Fruit fly (Drosophila melanogaster) whole organism, prepupa: ENCODE data around the gene Pgant6.

ENCODE experiments used
- CG10631 ChIP-seq: fragments of 200-800 bp; sonication (Bioruptor generic); optimal IDR thresholded peaks from 2 replicates; lab custom pipeline; 2016; ENCODE audit warnings: missing biosample characterization, missing genetic modification characterization
- CG10669 ChIP-seq: fragments of 200-800 bp; sonication (Bioruptor generic); optimal IDR thresholded peaks from 3 replicates; lab custom pipeline; 2018; ENCODE audit warnings: missing biosample characterization, mild to moderate bottlenecking, missing genetic modification characterization, moderate library complexity
- CG11294 ChIP-seq: fragments of 200-800 bp; sonication (Bioruptor generic); IDR thresholded peaks from 2 replicates; pipeline ENCODE4 v1.3.6; 2022; ENCODE audit warnings: missing biosample characterization, missing genetic modification characterization
- CG11762 ChIP-seq: fragments of 200-800 bp; sonication (Bioruptor generic); optimal IDR thresholded peaks from 3 replicates; lab custom pipeline; 2016; ENCODE audit warnings: missing biosample characterization, missing genetic modification characterization; ENCODE audit not compliant: insufficient read depth
- CG11902 ChIP-seq: fragments of 200-800 bp; sonication (Bioruptor generic); optimal IDR thresholded peaks from 3 replicates; lab custom pipeline; 2016; ENCODE audit warnings: missing biosample characterization, missing genetic modification characterization
- CG1621 ChIP-seq: fragments of 200-800 bp; sonication (Bioruptor generic); optimal IDR thresholded peaks from 3 replicates; lab custom pipeline; 2018; ENCODE audit warnings: missing biosample characterization, mild to moderate bottlenecking, missing genetic modification characterization
- CG16779 ChIP-seq: fragments of 200-800 bp; sonication (Bioruptor generic); optimal IDR thresholded peaks from 3 replicates; lab custom pipeline; 2017; ENCODE audit warnings: missing biosample characterization, mild to moderate bottlenecking, missing genetic modification characterization
- CG31627 ChIP-seq: fragments of 200-800 bp; sonication (Bioruptor generic); optimal IDR thresholded peaks from 3 replicates; lab custom pipeline; 2016; ENCODE audit warnings: missing biosample characterization, missing genetic modification characterization
- CG32006 ChIP-seq: fragments of 200-800 bp; sonication (Bioruptor generic); optimal IDR thresholded peaks from 3 replicates; lab custom pipeline; 2017; ENCODE audit warnings: missing biosample characterization, mild to moderate bottlenecking, missing genetic modification characterization
- CG34406 ChIP-seq: fragments of 200-800 bp; sonication (Bioruptor generic); optimal IDR thresholded peaks from 3 replicates; lab custom pipeline; 2016; ENCODE audit warnings: missing biosample characterization, missing genetic modification characterization
- CG3919 ChIP-seq: fragments of 200-800 bp; sonication (Bioruptor generic); optimal IDR thresholded peaks from 3 replicates; lab custom pipeline; 2016; ENCODE audit warnings: missing biosample characterization, missing genetic modification characterization
- CG4318 ChIP-seq: fragments of 200-800 bp; sonication (Bioruptor generic); optimal IDR thresholded peaks from 3 replicates; lab custom pipeline; 2017; ENCODE audit warnings: missing biosample characterization, mild to moderate bottlenecking, missing genetic modification characterization
- CG6163 ChIP-seq: fragments of 200-800 bp; sonication (Bioruptor generic); IDR thresholded peaks from 3 replicates; pipeline ENCODE4 v1.3.6; 2022; ENCODE audit warnings: missing biosample characterization, missing genetic modification characterization
- CG6276 ChIP-seq: fragments of 200-800 bp; sonication (Bioruptor generic); optimal IDR thresholded peaks from 2 replicates; lab custom pipeline; 2017; ENCODE audit warnings: missing biosample characterization, mild to moderate bottlenecking, missing genetic modification characterization
- CG6808 ChIP-seq: fragments of 200-800 bp; sonication (Bioruptor generic); optimal IDR thresholded peaks from 3 replicates; lab custom pipeline; 2017; ENCODE audit warnings: missing biosample characterization, missing genetic modification characterization, mild to moderate bottlenecking, moderate library complexity, missing genetic modification reagents
- CG6854 ChIP-seq: fragments of 200-800 bp; sonication (Bioruptor generic); optimal IDR thresholded peaks from 2 replicates; lab custom pipeline; 2017; ENCODE audit warnings: missing biosample characterization, mild to moderate bottlenecking, missing genetic modification characterization
- CG8319 ChIP-seq: fragments of 200-800 bp; sonication (Bioruptor generic); optimal IDR thresholded peaks from 3 replicates; lab custom pipeline; 2016; ENCODE audit warnings: missing biosample characterization, missing genetic modification characterization
- CG9139 ChIP-seq: fragments of 200-800 bp; sonication (Bioruptor generic); optimal IDR thresholded peaks from 3 replicates; lab custom pipeline; 2017; ENCODE audit warnings: missing biosample characterization, mild to moderate bottlenecking, missing genetic modification characterization
- Eip75B ChIP-seq: fragments of 200-800 bp; sonication (Bioruptor generic); optimal IDR thresholded peaks from 3 replicates; lab custom pipeline; 2016; ENCODE audit warnings: missing biosample characterization, missing genetic modification characterization
- Eip78C ChIP-seq: fragments of 200-800 bp; sonication (Bioruptor generic); peaks from one replicate; lab custom pipeline; 2016; ENCODE audit warnings: missing biosample characterization, missing genetic modification characterization
- Eip93F ChIP-seq: fragments of 200-800 bp; sonication (Bioruptor generic); optimal IDR thresholded peaks from 2 replicates; lab custom pipeline; 2016; ENCODE audit warnings: missing biosample characterization, mild to moderate bottlenecking, missing genetic modification characterization
- Ets21C ChIP-seq: fragments of 200-800 bp; sonication (Bioruptor generic); optimal IDR thresholded peaks from 3 replicates; lab custom pipeline; 2016; ENCODE audit warnings: missing biosample characterization, missing genetic modification characterization
- Ets96B ChIP-seq: fragments of 200-800 bp; optimal IDR thresholded peaks from 2 replicates; lab custom pipeline; 2019; ENCODE audit warnings: missing biosample characterization, mild to moderate bottlenecking, missing genetic modification characterization, moderate library complexity
- Gug ChIP-seq: fragments of 200-800 bp; sonication (Bioruptor generic); IDR thresholded peaks from 2 replicates; pipeline ENCODE4 v1.3.6; 2022; ENCODE audit warnings: missing biosample characterization, missing genetic modification characterization
- Hr38 ChIP-seq: sonication (Bioruptor generic); optimal IDR thresholded peaks from 2 replicates; lab custom pipeline; 2016; ENCODE audit warnings: missing biosample characterization, missing genetic modification characterization
- Hr39 ChIP-seq: fragments of 200-800 bp; sonication (Bioruptor generic); optimal IDR thresholded peaks from 2 replicates; lab custom pipeline; 2016; ENCODE audit warnings: missing biosample characterization, missing genetic modification characterization
- Hr4 ChIP-seq: fragments of 200-800 bp; sonication (Bioruptor generic); optimal IDR thresholded peaks from 3 replicates; lab custom pipeline; 2016; ENCODE audit warnings: missing biosample characterization, missing genetic modification characterization
- Lpt ChIP-seq: fragments of 200-800 bp; sonication (Bioruptor generic); optimal IDR thresholded peaks from 3 replicates; lab custom pipeline; 2016; ENCODE audit warnings: missing biosample characterization, missing genetic modification characterization
- Met ChIP-seq: fragments of 200-800 bp; sonication (Bioruptor generic); optimal IDR thresholded peaks from 3 replicates; lab custom pipeline; 2016; ENCODE audit warnings: missing biosample characterization, missing genetic modification characterization
- Smox ChIP-seq: fragments of 200-800 bp; sonication (Bioruptor generic); optimal IDR thresholded peaks from 3 replicates; lab custom pipeline; 2016; ENCODE audit warnings: missing biosample characterization, missing genetic modification characterization
- Sox102F ChIP-seq: fragments of 200-800 bp; sonication (Bioruptor generic); optimal IDR thresholded peaks from 2 replicates; lab custom pipeline; 2016; ENCODE audit warnings: missing biosample characterization, mild to moderate bottlenecking, missing genetic modification characterization
- Sox14 ChIP-seq: fragments of 200-800 bp; sonication (Bioruptor generic); optimal IDR thresholded peaks from 3 replicates; lab custom pipeline; 2016; ENCODE audit warnings: missing biosample characterization, missing genetic modification characterization
- achi ChIP-seq: fragments of 200-800 bp; sonication (Bioruptor generic); optimal IDR thresholded peaks from 3 replicates; lab custom pipeline; 2016; ENCODE audit warnings: missing biosample characterization, missing genetic modification characterization
- acj6 ChIP-seq: fragments of 200-800 bp; sonication (Bioruptor generic); optimal IDR thresholded peaks from 3 replicates; lab custom pipeline; 2016; ENCODE audit warnings: missing biosample characterization, missing genetic modification characterization
- cyc ChIP-seq: fragments of 200-800 bp; sonication (Bioruptor generic); optimal IDR thresholded peaks from 3 replicates; lab custom pipeline; 2016; ENCODE audit warnings: missing biosample characterization, missing genetic modification characterization
- dsx ChIP-seq: fragments of 200-800 bp; optimal IDR thresholded peaks from 3 replicates; lab custom pipeline; 2019; ENCODE audit warnings: missing biosample characterization, mild to moderate bottlenecking, missing genetic modification characterization, moderate library complexity; ENCODE audit not compliant: poor library complexity, severe bottlenecking
- fd85E ChIP-seq: fragments of 200-800 bp; sonication (Bioruptor generic); optimal IDR thresholded peaks from 3 replicates; lab custom pipeline; 2016; ENCODE audit warnings: missing biosample characterization, missing genetic modification characterization
- fkh ChIP-seq: fragments of 200-800 bp; sonication (Bioruptor generic); optimal IDR thresholded peaks from 3 replicates; lab custom pipeline; 2017; ENCODE audit warnings: missing biosample characterization, mild to moderate bottlenecking, missing genetic modification characterization, moderate library complexity
- lz ChIP-seq: fragments of 200-800 bp; sonication (Bioruptor generic); optimal IDR thresholded peaks from 3 replicates; lab custom pipeline; 2016; ENCODE audit warnings: missing biosample characterization, missing genetic modification characterization
- net ChIP-seq: fragments of 200-800 bp; sonication (Bioruptor generic); optimal IDR thresholded peaks from 3 replicates; lab custom pipeline; 2016; ENCODE audit warnings: missing biosample characterization, missing genetic modification characterization
- pdm3 ChIP-seq: fragments of 200-800 bp; sonication (Bioruptor generic); optimal IDR thresholded peaks from 3 replicates; lab custom pipeline; 2016; ENCODE audit warnings: missing biosample characterization, missing genetic modification characterization
- salr ChIP-seq, 2 experiments: fragments of 200-800 bp; sonication (Bioruptor generic); optimal IDR thresholded peaks; 3 replicates each; lab custom pipeline; 2016 to 2018; ENCODE audit warnings: missing biosample characterization in 2 of 2, missing genetic modification characterization in 2 of 2, mild to moderate bottlenecking in 1 of 2
- spab ChIP-seq: fragments of 200-800 bp; sonication (Bioruptor generic); optimal IDR thresholded peaks from 2 replicates; lab custom pipeline; 2017; ENCODE audit warnings: missing biosample characterization, mild to moderate bottlenecking, missing genetic modification characterization, missing genetic modification reagents
- svp ChIP-seq: fragments of 200-800 bp; sonication (Bioruptor generic); peaks from one replicate; lab custom pipeline; 2016; ENCODE audit warnings: missing biosample characterization, missing genetic modification characterization
- topi ChIP-seq: fragments of 200-800 bp; sonication (Bioruptor generic); optimal IDR thresholded peaks from 3 replicates; lab custom pipeline; 2016; ENCODE audit warnings: missing biosample characterization, missing genetic modification characterization

Pgant6 gene

DNA sequence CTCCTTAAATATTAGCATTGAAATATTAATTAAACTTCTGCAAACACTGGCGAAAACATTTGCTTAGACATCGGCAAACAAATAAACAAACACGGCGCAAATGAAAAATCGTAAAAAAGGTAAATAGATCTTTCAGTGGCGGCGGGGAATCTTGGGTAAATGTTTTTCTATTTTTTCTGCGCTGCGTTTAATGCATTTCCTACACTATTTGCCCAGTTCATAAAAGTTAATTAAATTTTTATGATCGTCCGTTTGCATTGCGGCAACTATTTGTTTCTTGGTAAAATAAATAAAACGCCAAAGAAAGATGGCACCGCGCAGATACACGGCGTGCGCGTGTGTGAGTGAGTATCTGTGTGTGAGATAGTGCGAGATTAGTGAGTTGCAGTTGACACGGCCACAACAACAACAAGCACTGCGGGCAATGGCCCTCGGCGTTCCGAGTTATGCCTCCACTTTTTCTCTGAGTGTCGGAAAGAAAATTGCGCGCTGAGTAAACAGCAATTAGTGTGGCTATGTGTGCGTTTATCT is 16.5 kb downstream of the Pgant6 start (continued):
- no peak for TF ChIP-seq salr (GFP tag; optimal IDR thresholded peaks at IDR 0.05; lab: Kevin White, UChicago)
- TF ChIP-seq CG6808 (GFP tag; lab: Kevin White, UChicago), result no peak
- TF ChIP-seq CG16779 (tag; lab: Kevin White, UChicago), result no peak
- TF ChIP-seq CG6163 (GFP tag; lab: Robert Waterston, UW), result peak; percentile 29; the same call in 2 of the 3 replicates
- no peak for TF ChIP-seq CG6854 (GFP tag; lab: Kevin White, UChicago)
- no peak for TF ChIP-seq fd85E (GFP tag; lab: Kevin White, UChicago)
- no peak for TF ChIP-seq acj6 (GFP tag; lab: Kevin White, UChicago)
- TF ChIP-seq Hr39 (GFP tag; lab: Kevin White, UChicago), result peak; percentile 27
- no peak for TF ChIP-seq CG11902 (GFP tag; lab: Kevin White, UChicago)
- TF ChIP-seq CG6276, result peak; percentile 38
- peak; percentile 27; the same call in 1 of the 2 replicates for TF ChIP-seq Gug (GFP tag; lab: Robert Waterston, UW)
- TF ChIP-seq Eip93F (GFP tag; lab: Kevin White, UChicago), result no peak
- no peak for TF ChIP-seq CG1621
- TF ChIP-seq lz (GFP tag; lab: Kevin White, UChicago), result no peak
- TF ChIP-seq Met (GFP tag; lab: Kevin White, UChicago), result no peak
- no peak for TF ChIP-seq CG3919 (GFP tag; lab: Kevin White, UChicago)
- no peak for TF ChIP-seq svp (GFP tag; lab: Kevin White, UChicago)
- no peak for TF ChIP-seq CG8319 (GFP tag; lab: Kevin White, UChicago)
- no peak; the same call in 1 of the 2 replicates for TF ChIP-seq CG11294 (GFP tag; lab: Robert Waterston, UW)
- no peak for TF ChIP-seq Lpt (GFP tag; lab: Kevin White, UChicago)
- TF ChIP-seq Sox102F (GFP tag; lab: Kevin White, UChicago), result no peak
- TF ChIP-seq CG10669 (GFP tag; lab: Kevin White, UChicago), result no peak

DNA sequence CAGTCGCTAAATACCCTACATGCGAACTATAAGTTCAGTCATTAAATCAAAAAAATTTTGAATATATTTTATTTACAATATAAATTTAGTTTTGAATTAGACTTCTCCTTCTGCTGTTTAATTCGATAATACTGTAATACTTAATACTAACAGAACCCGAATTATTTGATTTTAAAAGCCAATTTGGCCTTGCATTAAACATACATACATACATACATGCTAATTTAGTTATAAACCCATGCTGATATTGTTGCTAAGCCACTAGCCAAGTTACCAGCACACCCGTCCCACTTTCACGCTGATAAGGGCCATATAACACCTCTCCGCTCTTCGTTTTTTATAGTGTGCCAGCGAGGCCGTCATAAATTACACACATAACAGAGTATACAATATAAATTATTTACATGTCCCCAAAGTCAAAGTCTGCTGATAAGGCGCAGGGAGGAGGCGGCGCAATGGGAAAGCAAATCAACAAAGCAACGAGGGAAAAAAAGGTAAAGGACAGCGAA is 17.1 kb downstream of the Pgant6 start:
- TF ChIP-seq Hr38 (GFP tag; lab: Kevin White, UChicago) (no peak), acj6 (GFP tag; lab: Kevin White, UChicago) (peak; percentile 7), Sox14 (GFP tag; lab: Kevin White, UChicago) (peak; percentile 51), pdm3 (GFP tag; lab: Kevin White, UChicago) (peak; percentile 21), Eip78C (GFP tag; lab: Kevin White, UChicago) (peak; percentile 84), CG10669 (GFP tag; lab: Kevin White, UChicago) (peak; percentile 34), CG31627 (GFP tag; lab: Kevin White, UChicago) (no peak), svp (GFP tag; lab: Kevin White, UChicago) (peak; percentile 95), Ets96B (tag; lab: Kevin White, UChicago) (peak; percentile 45), fd85E (GFP tag; lab: Kevin White, UChicago) (no peak), CG4318 (GFP tag; lab: Kevin White, UChicago) (peak; percentile 46), CG6163 (GFP tag; lab: Robert Waterston, UW) (peak; percentile 78), CG32006 (peak; percentile 58), CG16779 (tag; lab: Kevin White, UChicago) (peak; percentile 65), salr (GFP tag; optimal IDR thresholded peaks at IDR 0.05; lab: Kevin White, UChicago) (peak; percentile 26 to 46), Met (GFP tag; lab: Kevin White, UChicago) (peak; percentile 40), CG10631 (GFP tag; lab: Kevin White, UChicago) (no peak), net (GFP tag; lab: Kevin White, UChicago) (no peak), CG1621 (peak; percentile 50), spab (peak; percentile 45), Hr4 (GFP tag; lab: Kevin White, UChicago) (no peak), Eip93F (GFP tag; lab: Kevin White, UChicago) (no peak), fkh (peak; percentile 95), CG6808 (GFP tag; lab: Kevin White, UChicago) (peak; percentile 72), Eip75B (GFP tag; lab: Kevin White, UChicago) (peak; percentile 26), dsx (GFP tag; lab: Kevin White, UChicago) (peak; percentile 24), CG6854 (GFP tag; lab: Kevin White, UChicago) (peak; percentile 60), Smox (GFP tag; lab: Kevin White, UChicago) (no peak), cyc (GFP tag; lab: Kevin White, UChicago) (peak; percentile 5), Hr39 (GFP tag; lab: Kevin White, UChicago) (peak; percentile 9), Ets21C (GFP tag; lab: Kevin White, UChicago) (no peak), topi (GFP tag; lab: Kevin White, UChicago) (peak; percentile 4), Lpt (GFP tag; lab: Kevin White, UChicago) (peak; percentile 21), CG34406 (GFP tag; lab: Kevin White, UChicago) (peak; percentile 31), achi (no peak), CG8319 (GFP tag; lab: Kevin White, UChicago) (no peak), CG9139 (GFP tag; lab: Kevin White, UChicago) (peak; percentile 54), CG3919 (GFP tag; lab: Kevin White, UChicago) (peak; percentile 35), Sox102F (GFP tag; lab: Kevin White, UChicago) (peak; percentile 39), CG11294 (GFP tag; lab: Robert Waterston, UW) (no peak; the same call in none of the 2 replicates), CG11762 (GFP tag; lab: Kevin White, UChicago) (no peak)
